Fruit fly (Drosophila melanogaster): ENCODE results near the gene CG9992.
A peak's percentile ranks its signal among the peaks of the same experiment; 100 is the strongest.

CG9992 gene

dm6 chrX:16333434-16334141 is 51.1 kb downstream of the CG9992 start, which contains the start of the genes CG9921 and Dsp1:
Gene CG9921 (minus strand): TSS chrX:16333600.
Gene Dsp1 (plus strand): TSS chrX:16333612.
- TF ChIP-seq noc (tag; optimal IDR thresholded peaks at IDR 0.05), result no peak

DNA sequence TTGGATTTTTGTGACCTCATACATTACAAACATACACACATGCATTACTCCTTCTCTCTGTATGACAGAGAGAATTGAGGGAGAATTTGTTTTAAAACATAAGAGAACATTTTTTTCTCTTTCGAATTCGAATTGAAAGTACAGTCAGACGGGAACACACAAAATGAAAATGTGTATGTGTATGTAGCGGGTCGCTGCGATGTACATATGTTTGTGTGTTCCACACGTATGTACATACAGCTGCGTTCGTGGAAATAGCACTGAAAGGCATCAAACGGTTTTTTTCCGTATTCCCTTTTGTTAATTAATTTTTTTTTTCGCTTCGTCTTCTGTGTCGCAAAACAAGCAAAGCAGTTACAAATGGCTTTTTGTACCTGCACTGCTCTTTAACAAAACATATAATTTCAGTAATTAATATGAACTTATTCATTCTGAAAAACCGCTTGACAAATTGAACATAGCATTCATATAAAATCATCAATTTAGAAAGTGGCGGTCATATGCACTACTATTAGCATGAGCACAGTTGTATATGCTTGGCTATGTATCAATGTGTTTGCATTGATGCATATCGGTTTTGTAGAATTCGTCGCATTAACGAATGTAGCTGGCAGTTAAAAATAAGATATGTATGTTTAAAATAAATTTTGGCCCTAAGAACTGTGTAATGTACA is 52.0 kb downstream of the CG9992 start:
- peak; percentile 98 for TF ChIP-seq noc (tag; optimal IDR thresholded peaks at IDR 0.05)
